Fruit fly (Drosophila melanogaster): ENCODE data around the gene Hmu.

Hmu gene

dm6 chr3R:27288202-27289135, at the start of gene Hmu, which contains the start of gene bigmax (continued):
- peak; percentile 84 for TF ChIP-seq ems (GFP tag; optimal IDR thresholded peaks at IDR 0.05)
- TF ChIP-seq Asciz (GFP tag; optimal IDR thresholded peaks at IDR 0.05): peak; percentile 36
- TF ChIP-seq CG42726 (GFP tag; IDR thresholded peaks at IDR 0.05; ENCODE audit: partially characterized antibody): peak; percentile 55; the same call in 1 of the 2 replicates
- no peak for TF ChIP-seq corto (GFP tag; optimal IDR thresholded peaks at IDR 0.05)
- peak; percentile 39 for TF ChIP-seq CG1233 (GFP tag; optimal IDR thresholded peaks at IDR 0.05)
- peak; percentile 62 for TF ChIP-seq gsb-n (tag; optimal IDR thresholded peaks at IDR 0.05)
- TF ChIP-seq ttk (GFP tag; IDR thresholded peaks at IDR 0.05): peak; percentile 86
- TF ChIP-seq Sox100B (GFP tag; optimal IDR thresholded peaks at IDR 0.05): no peak
- TF ChIP-seq ind (GFP tag; optimal IDR thresholded peaks at IDR 0.05): peak; percentile 89
- peak; percentile 69 for TF ChIP-seq CG4854 (GFP tag; optimal IDR thresholded peaks at IDR 0.05)
- TF ChIP-seq CG12104 (GFP tag; optimal IDR thresholded peaks at IDR 0.05): peak; percentile 74
- peak; percentile 69 for TF ChIP-seq CG32767 (GFP tag; IDR thresholded peaks at IDR 0.05)
- TF ChIP-seq CG15479 (GFP tag; optimal IDR thresholded peaks at IDR 0.05): no peak
- peak; percentile 60 for TF ChIP-seq p53 (GFP tag; optimal IDR thresholded peaks at IDR 0.05)
- TF ChIP-seq Kr (GFP tag; optimal IDR thresholded peaks at IDR 0.05): no peak
- no peak for TF ChIP-seq CG2199 (GFP tag; IDR thresholded peaks at IDR 0.05)
- TF ChIP-seq Oli (tag; optimal IDR thresholded peaks at IDR 0.05): peak; percentile 68
- TF ChIP-seq CG10565 (GFP tag; optimal IDR thresholded peaks at IDR 0.05): peak; percentile 36
- TF ChIP-seq dmrt99B (tag; optimal IDR thresholded peaks at IDR 0.05): peak; percentile 66
- peak; percentile 73 for TF ChIP-seq ewg (GFP tag; optimal IDR thresholded peaks at IDR 0.05)
- TF ChIP-seq CG2712 (tag; optimal IDR thresholded peaks at IDR 0.05): peak; percentile 86
- no peak for TF ChIP-seq ham (GFP tag; IDR thresholded peaks at IDR 0.05)
- TF ChIP-seq dan (GFP tag; IDR thresholded peaks at IDR 0.05): no peak
- peak; percentile 71 for TF ChIP-seq CG3281 (GFP tag; optimal IDR thresholded peaks at IDR 0.05)
- TF ChIP-seq CG4282 (GFP tag; optimal IDR thresholded peaks at IDR 0.05): peak; percentile 78
- TF ChIP-seq CG10654 (GFP tag; optimal IDR thresholded peaks at IDR 0.05): peak; percentile 78
- TF ChIP-seq CG3163 (GFP tag; optimal IDR thresholded peaks at IDR 0.05): peak; percentile 76
- peak; percentile 48; the same call in 1 of the 2 replicates for TF ChIP-seq danr (GFP tag; IDR thresholded peaks at IDR 0.05)
- TF ChIP-seq bab2 (GFP tag; optimal IDR thresholded peaks at IDR 0.05): peak; percentile 92
- TF ChIP-seq Hr39 (optimal IDR thresholded peaks at IDR 0.05): no peak
- TF ChIP-seq luna (GFP tag; optimal IDR thresholded peaks at IDR 0.05): peak; percentile 83
- TF ChIP-seq Ada2b (GFP tag; IDR thresholded peaks at IDR 0.05): peak; percentile 80
- no peak for TF ChIP-seq yki (optimal IDR thresholded peaks at IDR 0.05)
- TF ChIP-seq BtbVII (GFP tag; optimal IDR thresholded peaks at IDR 0.05): peak; percentile 27
- TF ChIP-seq CG18599 (GFP tag; optimal IDR thresholded peaks at IDR 0.05): peak; percentile 85
- peak; percentile 22; the same call in 1 of the 2 replicates for TF ChIP-seq CG17612 (GFP tag; IDR thresholded peaks at IDR 0.05)
- peak; percentile 43 for TF ChIP-seq psq (GFP tag; optimal IDR thresholded peaks at IDR 0.05)
- TF ChIP-seq H15 (GFP tag; IDR thresholded peaks at IDR 0.05): peak; percentile 75
- peak; percentile 29 for TF ChIP-seq kni (GFP tag; optimal IDR thresholded peaks at IDR 0.05)
- peak; percentile 20 for TF ChIP-seq MTF-1 (GFP tag; optimal IDR thresholded peaks at IDR 0.05; ENCODE audit: borderline replicate concordance)
- TF ChIP-seq Sox102F (GFP tag; optimal IDR thresholded peaks at IDR 0.05): peak; percentile 83
- peak; percentile 73 for TF ChIP-seq Mrtf (GFP tag; IDR thresholded peaks at IDR 0.05)
- peak; percentile 96 for TF ChIP-seq Scr (GFP tag; IDR thresholded peaks at IDR 0.05; ENCODE audit: partially characterized antibody)
- peak; percentile 70 for TF ChIP-seq Nf-YC (tag; optimal IDR thresholded peaks at IDR 0.05)
- peak; percentile 92 for TF ChIP-seq ci (GFP tag; IDR thresholded peaks at IDR 0.05)
- TF ChIP-seq pnt (GFP tag; optimal IDR thresholded peaks at IDR 0.05): peak; percentile 86
- peak; percentile 68 for TF ChIP-seq en (GFP tag; optimal IDR thresholded peaks at IDR 0.05)
- TF ChIP-seq CG10274 (GFP tag; optimal IDR thresholded peaks at IDR 0.05): no peak
- peak; percentile 88 for TF ChIP-seq Sin3A (optimal IDR thresholded peaks at IDR 0.05)
- peak; percentile 85 for TF ChIP-seq ken (GFP tag; IDR thresholded peaks at IDR 0.05)

Data from whole organism, embryonic.